Worm (Caenorhabditis elegans) whole organism, late embryonic: Measurements from ENCODE around the gene F53F8.7.

Experiments
- C08G9.2 ChIP-seq: sonication (generic microtip); optimal IDR thresholded peaks from 2 replicates; lab custom pipeline; 2016; ENCODE audit warnings: mild to moderate bottlenecking, missing genetic modification characterization, moderate library complexity, missing compliant biosample characterization
- C38D4.7 ChIP-seq: fragments of 200-800 bp; sonication (Bioruptor generic); optimal IDR thresholded peaks from 2 replicates; lab custom pipeline; 2018; ENCODE audit warnings: mild to moderate bottlenecking, missing genetic modification characterization, moderate library complexity, missing compliant biosample characterization
- K02D7.2 ChIP-seq: sonication (generic microtip); optimal IDR thresholded peaks from 2 replicates; lab custom pipeline; 2017; ENCODE audit warnings: mild to moderate bottlenecking, missing genetic modification characterization, missing compliant biosample characterization
- ahr-1 ChIP-seq: sonication (generic microtip); optimal IDR thresholded peaks from 2 replicates; lab custom pipeline; 2016; ENCODE audit warnings: missing genetic modification characterization, missing compliant biosample characterization
- ama-1 ChIP-seq: fragments of 150-350 bp; optimal IDR thresholded peaks from 2 replicates; lab custom pipeline; 2014
- ceh-14 ChIP-seq: sonication (generic microtip); optimal IDR thresholded peaks from 2 replicates; lab custom pipeline; 2016; ENCODE audit warnings: missing genotype, missing genetic modification characterization, missing compliant biosample characterization
- ceh-18 ChIP-seq: sonication (generic microtip); optimal IDR thresholded peaks from 2 replicates; lab custom pipeline; 2016; ENCODE audit warnings: missing genetic modification characterization, missing compliant biosample characterization
- ceh-19 ChIP-seq: fragments of 200-800 bp; sonication (Bioruptor generic); optimal IDR thresholded peaks from 2 replicates; lab custom pipeline; 2018; ENCODE audit warnings: mild to moderate bottlenecking, missing genetic modification characterization, missing compliant biosample characterization
- ceh-30 ChIP-seq: fragments of 150-350 bp; optimal IDR thresholded peaks from 2 replicates; lab custom pipeline; 2014; ENCODE audit warnings: missing biosample characterization, missing genetic modification characterization
- ceh-34 ChIP-seq: sonication (generic microtip); optimal IDR thresholded peaks from 2 replicates; lab custom pipeline; 2016; ENCODE audit warnings: mild to moderate bottlenecking, missing genetic modification characterization, missing compliant biosample characterization
- ceh-6 ChIP-seq: fragments of 200-800 bp; sonication (Bioruptor generic); optimal IDR thresholded peaks from 2 replicates; lab custom pipeline; 2018; ENCODE audit warnings: mild to moderate bottlenecking, missing genetic modification characterization, missing compliant biosample characterization
- dmd-4 ChIP-seq: sonication (generic microtip); optimal IDR thresholded peaks from 2 replicates; lab custom pipeline; 2016; ENCODE audit warnings: borderline replicate concordance, missing genetic modification characterization, missing compliant biosample characterization
- elt-2 ChIP-seq: sonication (generic microtip); optimal IDR thresholded peaks from 2 replicates; lab custom pipeline; 2016; ENCODE audit warnings: missing genetic modification reagents, missing genetic modification characterization, missing compliant biosample characterization
- ets-4 ChIP-seq: sonication (generic microtip); optimal IDR thresholded peaks from 2 replicates; lab custom pipeline; 2016; ENCODE audit warnings: missing genetic modification characterization, missing compliant biosample characterization
- fax-1 ChIP-seq: sonication (generic microtip); optimal IDR thresholded peaks from 2 replicates; lab custom pipeline; 2016; ENCODE audit warnings: missing genotype, missing genetic modification characterization, missing compliant biosample characterization
- fkh-6 ChIP-seq: sonication (generic microtip); optimal IDR thresholded peaks from 2 replicates; lab custom pipeline; 2016; ENCODE audit warnings: missing genetic modification characterization, missing compliant biosample characterization
- gmeb-2 ChIP-seq: sonication (generic microtip); optimal IDR thresholded peaks from 2 replicates; lab custom pipeline; 2016; ENCODE audit warnings: missing genetic modification characterization, inconsistent platforms, missing compliant biosample characterization
- hlh-13 ChIP-seq: fragments of 200-800 bp; sonication (Bioruptor generic); optimal IDR thresholded peaks from 2 replicates; lab custom pipeline; 2018; ENCODE audit warnings: mild to moderate bottlenecking, missing genetic modification characterization, missing compliant biosample characterization
- hlh-15 ChIP-seq: sonication (generic microtip); optimal IDR thresholded peaks from 2 replicates; lab custom pipeline; 2016; ENCODE audit warnings: missing genetic modification characterization, missing compliant biosample characterization
- hlh-8 ChIP-seq: sonication (generic microtip); optimal IDR thresholded peaks from 2 replicates; lab custom pipeline; 2016; ENCODE audit warnings: missing genotype, missing genetic modification characterization, missing compliant biosample characterization
- lin-11 ChIP-seq: fragments of 200-800 bp; sonication (Bioruptor generic); optimal IDR thresholded peaks from 2 replicates; lab custom pipeline; 2018; ENCODE audit warnings: mild to moderate bottlenecking, missing genetic modification characterization, missing compliant biosample characterization
- nhr-11 ChIP-seq: fragments of 150-350 bp; optimal IDR thresholded peaks from 2 replicates; lab custom pipeline; 2014; ENCODE audit warnings: missing biosample characterization, missing genetic modification characterization
- nhr-232 ChIP-seq: sonication (generic microtip); optimal IDR thresholded peaks from 2 replicates; lab custom pipeline; 2016; ENCODE audit warnings: missing genetic modification characterization, missing compliant biosample characterization
- odd-2 ChIP-seq: sonication (generic microtip); optimal IDR thresholded peaks from 2 replicates; lab custom pipeline; 2017; ENCODE audit warnings: antibody characterized with exemption, mild to moderate bottlenecking, missing genetic modification characterization, missing compliant biosample characterization
- pat-9 ChIP-seq: fragments of 200-800 bp; sonication (Bioruptor generic); optimal IDR thresholded peaks from 2 replicates; lab custom pipeline; 2018; ENCODE audit warnings: mild to moderate bottlenecking, missing genetic modification characterization, moderate library complexity, missing compliant biosample characterization
- pha-2 ChIP-seq: sonication (generic microtip); optimal IDR thresholded peaks from 2 replicates; lab custom pipeline; 2017; ENCODE audit warnings: mild to moderate bottlenecking, missing genetic modification characterization, missing compliant biosample characterization
- pha-4 ChIP-seq: fragments of 150-350 bp; optimal IDR thresholded peaks from 2 replicates; lab custom pipeline; 2018; ENCODE audit warnings: missing biosample characterization, missing genetic modification reagents, missing genetic modification characterization
- sdc-2 ChIP-seq: sonication (generic microtip); optimal IDR thresholded peaks from 2 replicates; lab custom pipeline; 2016; ENCODE audit warnings: missing genotype, missing genetic modification characterization, missing compliant biosample characterization
- sox-2 ChIP-seq: fragments of 200-800 bp; sonication (Bioruptor generic); IDR thresholded peaks from 2 replicates; pipeline ENCODE4 v1.3.6; 2022; ENCODE audit warnings: missing genetic modification reagents, missing genetic modification characterization, missing compliant biosample characterization
- tbx-2 ChIP-seq: sonication (generic microtip); optimal IDR thresholded peaks from 2 replicates; lab custom pipeline; 2016; ENCODE audit warnings: missing genetic modification characterization, missing compliant biosample characterization
- unc-42 ChIP-seq: sonication (generic microtip); optimal IDR thresholded peaks from 2 replicates; lab custom pipeline; 2016; ENCODE audit warnings: missing genotype, missing genetic modification characterization, missing compliant biosample characterization
- unc-55 ChIP-seq: sonication (generic microtip); optimal IDR thresholded peaks from 2 replicates; lab custom pipeline; 2017; ENCODE audit warnings: missing biosample characterization, missing genetic modification reagents, missing genetic modification characterization
- unc-86 ChIP-seq: sonication (generic microtip); optimal IDR thresholded peaks from 2 replicates; lab custom pipeline; 2016; ENCODE audit warnings: missing genetic modification characterization, missing compliant biosample characterization

The F53F8.7 gene

ce11 chrV:20662474-20662873, 35.7 kb downstream of the F53F8.7 start:
- TF ChIP-seq gmeb-2 (tag; lab: Kevin White, UChicago), result no peak
- no peak for TF ChIP-seq ahr-1 (tag; lab: Kevin White, UChicago)
- TF ChIP-seq unc-86 (tag; lab: Kevin White, UChicago), result no peak
- no peak for TF ChIP-seq ceh-14 (tag; lab: Kevin White, UChicago)
- TF ChIP-seq ceh-34 (tag; lab: Kevin White, UChicago), result no peak
- no peak for TF ChIP-seq nhr-232
- TF ChIP-seq K02D7.2, result no peak
- TF ChIP-seq C08G9.2 (tag; lab: Kevin White, UChicago), result no peak
- TF ChIP-seq sox-2, result no peak
- TF ChIP-seq, all 69 proteins: peak for 0

- TF ChIP-seq elt-2 (tag; lab: Kevin White, UChicago) (no peak), hlh-15 (tag; lab: Kevin White, UChicago) (no peak), hlh-13 (no peak), pha-4 (tag; lab: Kevin White, UChicago) (no peak), fax-1 (tag; lab: Kevin White, UChicago) (no peak)
Measured at ce11 chrV:20660025-20660424, 38.1 kb downstream of the F53F8.7 start, which contains the start of gene W01F3.2. W01F3.2 (plus strand) TSS chrV:20660325.

- peak; percentile 57 for TF ChIP-seq unc-55 (GFP tag; lab: Kevin White, UChicago)
- TF ChIP-seq odd-2 (tag; lab: Kevin White, UChicago), result no peak
- TF ChIP-seq sdc-2, result no peak
- TF ChIP-seq ahr-1 (tag; lab: Kevin White, UChicago), result no peak
- no peak for TF ChIP-seq lin-11 (tag; lab: Kevin White, UChicago)
- no peak for TF ChIP-seq ceh-30 (tag; lab: Kevin White, UChicago)
- no peak for TF ChIP-seq tbx-2 (tag; lab: Kevin White, UChicago)
- TF ChIP-seq C38D4.7 (GFP tag; lab: Kevin White, UChicago), result no peak
Measured at ce11 chrV:20656626-20657025, 41.5 kb downstream of the F53F8.7 start.

- TF ChIP-seq pha-4 (tag; lab: Kevin White, UChicago), result no peak
- TF ChIP-seq unc-42, result peak; percentile 89
Measured at ce11 chrV:20655174-20655573, 43.0 kb downstream of the F53F8.7 start.

ce11 chrV:20654350-20654749, 43.8 kb downstream of the F53F8.7 start, which contains the start of gene mnr-1:
mnr-1 (plus strand) TSS chrV:20654650.
- no peak for TF ChIP-seq ceh-6
- no peak for TF ChIP-seq elt-2 (tag; lab: Kevin White, UChicago)
- TF ChIP-seq ama-1 (lab: Kevin White, UChicago), result no peak
- TF ChIP-seq ceh-14 (tag; lab: Kevin White, UChicago), result no peak
- no peak for TF ChIP-seq sdc-2
- TF ChIP-seq nhr-11 (tag; lab: Kevin White, UChicago), result no peak
- no peak for TF ChIP-seq hlh-8 (tag; lab: Kevin White, UChicago)
- TF ChIP-seq dmd-4 (tag; lab: Kevin White, UChicago), result no peak
- TF ChIP-seq ceh-18 (tag; lab: Kevin White, UChicago), result no peak
- no peak for TF ChIP-seq fkh-6 (tag; lab: Kevin White, UChicago)
- TF ChIP-seq nhr-232, result no peak
- no peak for TF ChIP-seq pat-9 (tag; lab: Kevin White, UChicago)
- TF ChIP-seq unc-42, result no peak
- no peak for TF ChIP-seq ceh-19 (GFP tag; lab: Kevin White, UChicago)
- no peak for TF ChIP-seq tbx-2 (tag; lab: Kevin White, UChicago)
- no peak for TF ChIP-seq ceh-30 (tag; lab: Kevin White, UChicago)
- no peak for TF ChIP-seq pha-2 (tag; lab: Kevin White, UChicago)
- no peak for TF ChIP-seq ets-4 (tag; lab: Kevin White, UChicago)
- TF ChIP-seq lin-11 (tag; lab: Kevin White, UChicago), result no peak
